Worm (Caenorhabditis elegans) whole organism, L3 larva: ENCODE results near the gene pcrg-1.

Experiments
- R02D3.7 ChIP-seq: fragments of 150-350 bp; optimal IDR thresholded peaks from 2 replicates; lab custom pipeline; 2014; ENCODE audit warnings: missing biosample characterization, missing genetic modification characterization
- aly-2 ChIP-seq: fragments of 150-350 bp; optimal IDR thresholded peaks from 2 replicates; lab custom pipeline; 2014; ENCODE audit warnings: missing biosample characterization, missing genetic modification characterization
- ama-1 ChIP-seq: fragments of 150-350 bp; optimal IDR thresholded peaks from 2 replicates; lab custom pipeline; 2018
- ceh-16 ChIP-seq: sonication (generic microtip); optimal IDR thresholded peaks from 2 replicates; lab custom pipeline; 2017; ENCODE audit warnings: missing biosample characterization, missing genetic modification characterization
- ceh-28 ChIP-seq: fragments of 150-350 bp; optimal IDR thresholded peaks from 2 replicates; lab custom pipeline; 2014; ENCODE audit warnings: missing biosample characterization, missing genetic modification reagents, missing genetic modification characterization
- ceh-82 ChIP-seq: fragments of 150-350 bp; optimal IDR thresholded peaks from 2 replicates; lab custom pipeline; 2014; ENCODE audit warnings: missing biosample characterization, missing genetic modification characterization
- daf-12 ChIP-seq: fragments of 150-350 bp; optimal IDR thresholded peaks from 2 replicates; lab custom pipeline; 2014; ENCODE audit warnings: missing biosample characterization, missing genetic modification reagents, missing genetic modification characterization
- egl-27 ChIP-seq: sonication (generic microtip); optimal IDR thresholded peaks from 4 replicates; lab custom pipeline; 2017; ENCODE audit warnings: missing biosample characterization, missing genetic modification reagents, missing genetic modification characterization
- elt-1 ChIP-seq: fragments of 150-350 bp; optimal IDR thresholded peaks from 2 replicates; lab custom pipeline; 2014; ENCODE audit warnings: missing biosample characterization, missing genetic modification characterization
- elt-2 ChIP-seq: sonication (generic microtip); optimal IDR thresholded peaks from 2 replicates; lab custom pipeline; 2016; ENCODE audit warnings: missing genetic modification reagents, mild to moderate bottlenecking, missing genetic modification characterization, missing compliant biosample characterization
- eor-1 ChIP-seq, 2 experiments: fragments of 150-350 bp; optimal IDR thresholded peaks; 2 replicates each; lab custom pipeline; 2014 to 2018; ENCODE audit warnings: missing biosample characterization in 2 of 2, missing genetic modification characterization in 2 of 2
- fkh-10 ChIP-seq: sonication (generic microtip); optimal IDR thresholded peaks from 2 replicates; lab custom pipeline; 2017; ENCODE audit warnings: missing biosample characterization, missing genetic modification reagents, missing genetic modification characterization
- fkh-2 ChIP-seq: fragments of 150-350 bp; optimal IDR thresholded peaks from 2 replicates; lab custom pipeline; 2014; ENCODE audit warnings: missing biosample characterization, missing genetic modification reagents, missing genetic modification characterization
- fos-1 ChIP-seq: fragments of 150-350 bp; optimal IDR thresholded peaks from 2 replicates; lab custom pipeline; 2014; ENCODE audit warnings: missing biosample characterization, missing genetic modification characterization
- hmg-11 ChIP-seq: sonication (generic microtip); optimal IDR thresholded peaks from 2 replicates; lab custom pipeline; 2016; ENCODE audit warnings: missing genetic modification characterization, missing compliant biosample characterization
- jun-1 ChIP-seq: fragments of 150-350 bp; optimal IDR thresholded peaks from 2 replicates; lab custom pipeline; 2014; ENCODE audit warnings: missing biosample characterization, missing genetic modification reagents, missing genetic modification characterization
- lin-15B ChIP-seq: fragments of 150-350 bp; optimal IDR thresholded peaks from 2 replicates; lab custom pipeline; 2014; ENCODE audit warnings: missing biosample characterization, missing genetic modification characterization
- lin-39 ChIP-seq: fragments of 150-350 bp; optimal IDR thresholded peaks from 2 replicates; lab custom pipeline; 2018; ENCODE audit warnings: missing biosample characterization, missing genetic modification reagents, missing genetic modification characterization
- lsy-12 ChIP-seq: sonication (generic microtip); optimal IDR thresholded peaks from 2 replicates; lab custom pipeline; 2016; ENCODE audit warnings: mild to moderate bottlenecking, missing genetic modification characterization, missing compliant biosample characterization
- mml-1 ChIP-seq: fragments of 150-350 bp; sonication (generic microtip); optimal IDR thresholded peaks from 3 replicates; lab custom pipeline; 2014; ENCODE audit warnings: missing biosample characterization, missing genetic modification characterization
- nfya-1 ChIP-seq: sonication (generic microtip); optimal IDR thresholded peaks from 2 replicates; lab custom pipeline; 2017; ENCODE audit warnings: missing genetic modification characterization, mild to moderate bottlenecking, missing compliant biosample characterization, antibody characterized with exemption, moderate library complexity; ENCODE audit not compliant: insufficient read depth
- nhr-11 ChIP-seq: fragments of 150-350 bp; optimal IDR thresholded peaks from 2 replicates; lab custom pipeline; 2014; ENCODE audit warnings: missing biosample characterization, missing genetic modification characterization
- nhr-12 ChIP-seq: fragments of 150-350 bp; optimal IDR thresholded peaks from 2 replicates; lab custom pipeline; 2014; ENCODE audit warnings: missing biosample characterization, missing genetic modification characterization
- nhr-23 ChIP-seq: fragments of 150-350 bp; optimal IDR thresholded peaks from 2 replicates; lab custom pipeline; 2014; ENCODE audit warnings: missing biosample characterization, missing genetic modification reagents, missing genetic modification characterization
- nhr-237 ChIP-seq: fragments of 150-350 bp; optimal IDR thresholded peaks from 2 replicates; lab custom pipeline; 2014; ENCODE audit warnings: missing biosample characterization, missing genetic modification characterization
- nhr-25 ChIP-seq: sonication (generic microtip); optimal IDR thresholded peaks from 2 replicates; lab custom pipeline; 2017; ENCODE audit warnings: missing biosample characterization, missing genetic modification characterization
- nhr-43 ChIP-seq: sonication (generic microtip); optimal IDR thresholded peaks from 2 replicates; lab custom pipeline; 2016; ENCODE audit warnings: mild to moderate bottlenecking, missing genetic modification characterization, missing compliant biosample characterization; ENCODE audit not compliant: poor library complexity, severe bottlenecking
- nhr-67 ChIP-seq: fragments of 150-350 bp; optimal IDR thresholded peaks from 2 replicates; lab custom pipeline; 2014; ENCODE audit warnings: missing biosample characterization, missing genetic modification characterization
- nhr-77 ChIP-seq: fragments of 150-350 bp; optimal IDR thresholded peaks from 2 replicates; lab custom pipeline; 2014; ENCODE audit warnings: missing biosample characterization, missing genetic modification characterization
- pqm-1 ChIP-seq: fragments of 150-350 bp; optimal IDR thresholded peaks from 2 replicates; lab custom pipeline; 2017; ENCODE audit warnings: missing biosample characterization, missing genetic modification characterization, inconsistent platforms
- sea-2 ChIP-seq: fragments of 150-350 bp; sonication (generic microtip); optimal IDR thresholded peaks from 4 replicates; lab custom pipeline; 2014; ENCODE audit warnings: missing biosample characterization, missing genetic modification reagents, missing genetic modification characterization
- skn-1 ChIP-seq: fragments of 150-350 bp; optimal IDR thresholded peaks from 2 replicates; lab custom pipeline; 2014; ENCODE audit warnings: missing biosample characterization, missing genetic modification characterization
- tbx-2 ChIP-seq: sonication (generic microtip); optimal IDR thresholded peaks from 2 replicates; lab custom pipeline; 2016; ENCODE audit warnings: mild to moderate bottlenecking, missing genetic modification characterization, missing compliant biosample characterization
- unc-39 ChIP-seq: sonication (generic microtip); optimal IDR thresholded peaks from 4 replicates; lab custom pipeline; 2017; ENCODE audit warnings: missing biosample characterization, missing genetic modification characterization
- unc-62 ChIP-seq: fragments of 150-350 bp; sonication (generic microtip); optimal IDR thresholded peaks from 4 replicates; lab custom pipeline; 2014; ENCODE audit warnings: missing biosample characterization, missing genetic modification reagents, missing genetic modification characterization
- zag-1 ChIP-seq: fragments of 150-350 bp; optimal IDR thresholded peaks from 2 replicates; lab custom pipeline; 2014; ENCODE audit warnings: missing biosample characterization, missing genetic modification characterization
- ztf-4 ChIP-seq: fragments of 150-350 bp; optimal IDR thresholded peaks from 2 replicates; lab custom pipeline; 2014; ENCODE audit warnings: missing biosample characterization, missing genetic modification characterization

The pcrg-1 gene

DNA sequence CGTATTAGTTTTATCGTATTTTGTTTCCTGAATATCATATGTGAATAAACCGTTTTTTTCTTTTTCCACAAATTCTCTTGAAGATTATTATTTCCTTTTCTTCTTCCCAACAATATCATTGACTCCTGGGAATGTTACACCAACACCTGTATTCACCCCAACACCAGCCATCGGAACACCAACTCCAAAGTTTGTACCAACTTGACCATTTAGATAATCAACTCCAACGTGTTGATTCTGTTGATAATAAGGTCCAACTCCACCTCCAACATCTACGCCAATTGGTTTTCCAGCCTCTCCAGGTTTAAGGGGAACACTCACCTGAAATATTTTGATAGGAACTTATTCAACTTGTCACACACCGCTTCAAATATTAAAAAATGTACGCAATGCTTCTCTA, 2.9 kb upstream of the pcrg-1 start:
- peak; percentile 8 for TF ChIP-seq pqm-1 (tag; lab: Kevin White, UChicago)
- TF ChIP-seq egl-27 (tag; lab: Kevin White, UChicago) = no peak
- TF ChIP-seq elt-2 = peak; percentile 8

DNA sequence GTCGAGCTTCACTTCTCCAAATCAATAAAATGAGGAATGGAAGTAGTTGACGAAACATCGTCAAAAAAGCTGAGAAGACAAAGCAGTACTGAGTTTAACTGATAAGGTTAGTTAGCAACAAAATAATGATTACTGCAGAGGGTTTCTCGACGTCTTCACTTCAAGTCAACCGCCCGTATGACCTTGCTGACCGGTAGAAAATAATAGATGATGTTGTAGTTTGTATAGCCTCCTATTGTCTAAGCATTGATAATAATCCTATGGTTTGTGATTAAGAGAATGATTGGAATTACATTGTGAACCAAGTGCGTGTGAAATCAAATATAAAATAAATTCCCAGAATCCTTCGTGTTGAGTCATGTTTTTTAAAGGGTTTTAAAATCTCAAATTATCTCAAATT, 1.0 kb upstream of the pcrg-1 start, which contains the start of gene E04F6.6:
E04F6.6 (minus strand) TSS at position 258 of the 400 bp plus-strand sequence.
- TF ChIP-seq nhr-25 (tag; lab: Kevin White, UChicago) (peak; percentile 16), pqm-1 (tag; lab: Kevin White, UChicago) (no peak)

- TF ChIP-seq nhr-77 (tag; lab: Kevin White, UChicago) (no peak), sea-2 (GFP tag; lab: Kevin White, UChicago) (no peak), daf-12 (tag; lab: Kevin White, UChicago) (no peak), tbx-2 (tag; lab: Kevin White, UChicago) (no peak), unc-62 (GFP tag; lab: Kevin White, UChicago) (no peak), fkh-10 (no peak), zag-1 (no peak), nhr-67 (tag; lab: Kevin White, UChicago) (no peak), hmg-11 (tag; lab: Kevin White, UChicago) (no peak), mml-1 (tag; lab: Kevin White, UChicago) (no peak), nhr-25 (tag; lab: Kevin White, UChicago) (no peak), ztf-4 (tag; lab: Kevin White, UChicago) (no peak), skn-1 (tag; lab: Kevin White, UChicago) (no peak)
Measured at ce11 chrII:7203110-7203509, 2.8 kb downstream of the pcrg-1 start, which contains the start of gene srd-56. srd-56 (minus strand) TSS chrII:7203210.

ce11 chrII:7204951-7205350, 4.6 kb downstream of the pcrg-1 start, which contains the start of gene srd-58:
srd-58 (minus strand) TSS chrII:7205051.
- TF ChIP-seq ceh-16 (no peak), egl-27 (tag; lab: Kevin White, UChicago) (no peak), lsy-12 (no peak), unc-39 (no peak), nhr-11 (tag; lab: Kevin White, UChicago) (no peak), nhr-43 (tag; lab: Kevin White, UChicago) (no peak), lin-39 (tag; lab: Kevin White, UChicago) (no peak), pqm-1 (tag; lab: Kevin White, UChicago) (no peak), nfya-1 (no peak), R02D3.7 (no peak), hmg-11 (tag; lab: Kevin White, UChicago) (no peak), nhr-12 (tag; lab: Kevin White, UChicago) (no peak), eor-1 (tag; optimal IDR thresholded peaks at IDR 0.05; lab: Kevin White, UChicago) (no peak), unc-62 (GFP tag; lab: Kevin White, UChicago) (no peak), fos-1 (tag; lab: Kevin White, UChicago) (no peak), nhr-67 (tag; lab: Kevin White, UChicago) (no peak)

DNA sequence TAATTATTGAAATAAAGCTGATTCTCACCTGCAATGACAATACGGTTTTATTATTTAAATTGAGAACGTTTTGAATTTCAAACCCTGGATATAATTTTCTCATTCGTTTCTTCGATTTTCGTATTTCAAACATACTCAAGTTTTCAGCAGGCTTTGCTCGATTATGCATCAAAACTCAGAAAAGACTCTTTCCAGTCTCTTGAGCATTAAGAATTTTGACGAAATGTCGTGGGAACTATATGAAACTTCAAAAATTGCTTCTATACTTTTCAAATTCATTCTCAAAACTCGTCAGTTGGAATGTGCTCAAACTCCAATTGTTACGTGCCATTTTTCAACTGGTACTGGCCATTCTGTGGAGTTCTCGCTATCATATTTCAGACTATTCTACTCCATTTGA, 5.0 kb downstream of the pcrg-1 start, which contains the start of gene srd-59:
srd-59 (plus strand) TSS at position 301 of the 400 bp plus-strand sequence.
- no peak for TF ChIP-seq fkh-2 (tag; lab: Kevin White, UChicago)
- no peak for TF ChIP-seq ceh-16
- TF ChIP-seq elt-1 (tag; lab: Kevin White, UChicago) = no peak
- no peak for TF ChIP-seq nhr-237 (tag; lab: Kevin White, UChicago)
- no peak for TF ChIP-seq skn-1 (tag; lab: Kevin White, UChicago)
- TF ChIP-seq, all 47 proteins: peak for 0

ce11 chrII:7207649-7208048, 7.3 kb downstream of the pcrg-1 start:
- no peak for TF ChIP-seq elt-1 (tag; lab: Kevin White, UChicago)
- TF ChIP-seq lin-15B (tag; lab: Kevin White, UChicago) = no peak
- no peak for TF ChIP-seq tbx-2 (tag; lab: Kevin White, UChicago)
- no peak for TF ChIP-seq hmg-11 (tag; lab: Kevin White, UChicago)
- TF ChIP-seq egl-27 (tag; lab: Kevin White, UChicago) = no peak
- TF ChIP-seq nhr-43 (tag; lab: Kevin White, UChicago) = no peak
- no peak for TF ChIP-seq lsy-12
- TF ChIP-seq fkh-2 (tag; lab: Kevin White, UChicago) = no peak
- TF ChIP-seq nhr-67 (tag; lab: Kevin White, UChicago) = no peak
- no peak for TF ChIP-seq ama-1 (lab: Kevin White, UChicago)
- no peak for TF ChIP-seq ceh-28 (tag; lab: Kevin White, UChicago)
- no peak for TF ChIP-seq ztf-4 (tag; lab: Kevin White, UChicago)
- TF ChIP-seq pqm-1 (tag; lab: Kevin White, UChicago) = no peak
- no peak for TF ChIP-seq jun-1 (tag; lab: Kevin White, UChicago)
- TF ChIP-seq nhr-23 (tag; lab: Kevin White, UChicago) = no peak
- no peak for TF ChIP-seq skn-1 (tag; lab: Kevin White, UChicago)
- no peak for TF ChIP-seq aly-2 (tag; lab: Kevin White, UChicago)
- no peak for TF ChIP-seq lin-39 (tag; lab: Kevin White, UChicago)
- no peak for TF ChIP-seq ceh-82 (tag; lab: Kevin White, UChicago)
